Fruit fly (Drosophila melanogaster) whole organism, embryonic: Measurements from ENCODE around the gene Tom70.

Source experiments
- B-H1 ChIP-seq: fragments of 200-800 bp; sonication (Bioruptor generic); IDR thresholded peaks from 3 replicates; pipeline ENCODE4 v1.3.6; 2022; ENCODE audit warnings: missing biosample characterization, missing genetic modification characterization
- CG10147 ChIP-seq: fragments of 200-800 bp; sonication (Bioruptor generic); optimal IDR thresholded peaks from 2 replicates; lab custom pipeline; 2019; ENCODE audit warnings: missing biosample characterization, mild to moderate bottlenecking, missing genetic modification characterization, moderate library complexity
- CG10209 ChIP-seq: fragments of 200-800 bp; sonication (Bioruptor generic); optimal IDR thresholded peaks from 3 replicates; lab custom pipeline; 2017; ENCODE audit warnings: missing biosample characterization, mild to moderate bottlenecking, missing genetic modification characterization, missing genetic modification reagents
- CG10321 ChIP-seq: fragments of 200-800 bp; sonication (Bioruptor generic); IDR thresholded peaks from 2 replicates; pipeline ENCODE4 v1.3.6; 2022; ENCODE audit warnings: missing biosample characterization, missing genetic modification characterization
- CG11696 ChIP-seq: fragments of 200-800 bp; sonication (Bioruptor generic); IDR thresholded peaks from 2 replicates; pipeline ENCODE4 v1.3.6; 2022; ENCODE audit warnings: missing biosample characterization, missing genetic modification characterization
- CG13624 ChIP-seq: fragments of 200-800 bp; sonication (Bioruptor generic); optimal IDR thresholded peaks from 2 replicates; lab custom pipeline; 2016; ENCODE audit warnings: missing biosample characterization, missing genetic modification characterization
- CG15011 ChIP-seq: fragments of 200-800 bp; sonication (Bioruptor generic); optimal IDR thresholded peaks from 3 replicates; lab custom pipeline; 2018; ENCODE audit warnings: missing biosample characterization, mild to moderate bottlenecking, missing genetic modification characterization
- CG32767 ChIP-seq: fragments of 200-800 bp; sonication (Bioruptor generic); IDR thresholded peaks from 2 replicates; pipeline ENCODE4 v1.3.6; 2022; ENCODE audit warnings: missing biosample characterization, missing genetic modification characterization
- CG32772 ChIP-seq: fragments of 200-800 bp; sonication (Bioruptor generic); IDR thresholded peaks from 2 replicates; pipeline ENCODE4 v1.3.6; 2022; ENCODE audit warnings: missing biosample characterization, missing genetic modification characterization
- CG34224 ChIP-seq: fragments of 200-800 bp; sonication (Bioruptor generic); IDR thresholded peaks from 3 replicates; pipeline ENCODE4 v1.3.6; 2022; ENCODE audit warnings: missing biosample characterization, missing genetic modification characterization; ENCODE audit not compliant: partially characterized antibody
- CG34376 ChIP-seq: fragments of 200-800 bp; sonication (Bioruptor generic); optimal IDR thresholded peaks from 2 replicates; lab custom pipeline; 2018; ENCODE audit warnings: missing biosample characterization, mild to moderate bottlenecking, missing genetic modification characterization
- CG4282 ChIP-seq: fragments of 200-800 bp; sonication (Bioruptor generic); optimal IDR thresholded peaks from 2 replicates; lab custom pipeline; 2016; ENCODE audit warnings: missing biosample characterization, missing genetic modification characterization
- CG5953 ChIP-seq: fragments of 200-800 bp; sonication (Bioruptor generic); IDR thresholded peaks from 2 replicates; pipeline ENCODE4 v1.3.6; 2022; ENCODE audit warnings: missing biosample characterization, missing genetic modification characterization
- CG6791 ChIP-seq: fragments of 200-800 bp; sonication (Bioruptor generic); IDR thresholded peaks from 3 replicates; pipeline ENCODE4 v1.3.6; 2022; ENCODE audit warnings: missing biosample characterization, missing genetic modification characterization; ENCODE audit not compliant: partially characterized antibody
- CG7745 ChIP-seq: fragments of 200-800 bp; sonication (Bioruptor generic); optimal IDR thresholded peaks from 2 replicates; lab custom pipeline; 2018; ENCODE audit warnings: missing biosample characterization, mild to moderate bottlenecking, missing genetic modification characterization, moderate library complexity
- CG8290 ChIP-seq, 3 experiments: fragments of 200-800 bp; sonication (Bioruptor generic); optimal IDR thresholded peaks; 2 replicates each; lab custom pipeline; 2016 to 2019; ENCODE audit warnings: missing biosample characterization in 3 of 3, missing genetic modification characterization in 3 of 3, mild to moderate bottlenecking in 2 of 3, moderate library complexity in 1 of 3
- CG8359 ChIP-seq: fragments of 200-800 bp; sonication (Bioruptor generic); optimal IDR thresholded peaks from 2 replicates; lab custom pipeline; 2017; ENCODE audit warnings: missing biosample characterization, mild to moderate bottlenecking, missing genetic modification characterization, borderline replicate concordance
- CG8478 ChIP-seq: fragments of >200 bp; optimal IDR thresholded peaks from 2 replicates; lab custom pipeline; 2018
- CG9876 ChIP-seq: fragments of 200-800 bp; sonication (Bioruptor generic); optimal IDR thresholded peaks from 2 replicates; lab custom pipeline; 2016; ENCODE audit warnings: missing biosample characterization, missing genetic modification characterization
- Dip2 ChIP-seq: fragments of 200-800 bp; sonication (Bioruptor generic); IDR thresholded peaks from 2 replicates; pipeline ENCODE4 v1.3.6; 2022; ENCODE audit warnings: missing biosample characterization, missing genetic modification characterization
- Dll ChIP-seq: fragments of 200-800 bp; sonication (Bioruptor generic); IDR thresholded peaks from 4 replicates; pipeline ENCODE4 v1.3.6; 2022; ENCODE audit warnings: missing biosample characterization, missing genetic modification characterization; ENCODE audit not compliant: partially characterized antibody
- Dref ChIP-seq: fragments of 200-800 bp; sonication (Bioruptor generic); IDR thresholded peaks from 2 replicates; pipeline ENCODE4 v1.3.6; 2022; ENCODE audit warnings: missing biosample characterization, missing genetic modification characterization
- Hr78 ChIP-seq, 2 experiments: fragments of 200-800 bp in 1 of 2; fragments of >200 bp in 1 of 2; sonication (Bioruptor generic) in 1 of 2; optimal IDR thresholded peaks; 2 replicates each; lab custom pipeline; 2017 to 2019; ENCODE audit warnings: missing biosample characterization in 2 of 2, missing genetic modification characterization in 2 of 2, mild to moderate bottlenecking in 1 of 2, moderate library complexity in 1 of 2
- Jarid2 ChIP-seq: fragments of 200-800 bp; sonication (Bioruptor generic); optimal IDR thresholded peaks from 3 replicates; lab custom pipeline; 2017; ENCODE audit warnings: mild to moderate bottlenecking, missing biosample characterization, missing genetic modification reagents, missing genetic modification characterization
- Oaz ChIP-seq: fragments of 200-800 bp; sonication (Bioruptor generic); IDR thresholded peaks from 2 replicates; pipeline ENCODE4 v1.3.6; 2022; ENCODE audit warnings: missing biosample characterization, missing genetic modification characterization
- Poxn ChIP-seq: fragments of 200-800 bp; sonication (Bioruptor generic); IDR thresholded peaks from 2 replicates; pipeline ENCODE4 v1.3.6; 2022; ENCODE audit warnings: missing biosample characterization, missing genetic modification characterization
- Rx ChIP-seq: fragments of 200-800 bp; sonication (Bioruptor generic); IDR thresholded peaks from 2 replicates; pipeline ENCODE4 v1.3.6; 2022; ENCODE audit warnings: missing biosample characterization, missing genetic modification characterization
- Sox100B ChIP-seq: fragments of 200-800 bp; sonication (Bioruptor generic); optimal IDR thresholded peaks from 3 replicates; lab custom pipeline; 2018; ENCODE audit warnings: missing biosample characterization, mild to moderate bottlenecking, missing genetic modification characterization
- Taf1 ChIP-seq: fragments of 200-800 bp; sonication (Bioruptor generic); IDR thresholded peaks from 2 replicates; pipeline ENCODE4 v1.3.6; 2022; ENCODE audit warnings: missing biosample characterization, missing genetic modification characterization
- Xbp1 ChIP-seq: fragments of 200-800 bp; sonication (Bioruptor generic); optimal IDR thresholded peaks from 3 replicates; lab custom pipeline; 2016; ENCODE audit warnings: missing biosample characterization, mild to moderate bottlenecking, missing genetic modification characterization
- ase ChIP-seq: fragments of 200-800 bp; sonication (Bioruptor generic); IDR thresholded peaks from 3 replicates; pipeline ENCODE4 v1.3.6; 2022; ENCODE audit warnings: missing biosample characterization, missing genetic modification characterization
- ash1 ChIP-seq: fragments of 200-800 bp; sonication (Bioruptor generic); optimal IDR thresholded peaks from 2 replicates; lab custom pipeline; 2018; ENCODE audit warnings: missing biosample characterization, mild to moderate bottlenecking, missing genetic modification characterization
- crp ChIP-seq, 2 experiments: fragments of 200-800 bp; sonication (Bioruptor generic); optimal IDR thresholded peaks; 2 replicates in 1 of 2; 3 replicates in 1 of 2; lab custom pipeline; 2017; ENCODE audit warnings: missing biosample characterization in 2 of 2, missing genetic modification characterization in 2 of 2, mild to moderate bottlenecking in 1 of 2, moderate library complexity in 1 of 2
- dmrt99B ChIP-seq: fragments of 200-800 bp; sonication (Bioruptor generic); optimal IDR thresholded peaks from 2 replicates; lab custom pipeline; 2018; ENCODE audit warnings: missing biosample characterization, mild to moderate bottlenecking, missing genetic modification characterization, moderate library complexity
- esg ChIP-seq: fragments of 200-800 bp; sonication (Bioruptor generic); conservative IDR thresholded peaks from 2 replicates; pipeline ENCODE4 v1.3.6; 2022; ENCODE audit warnings: missing biosample characterization, missing genetic modification characterization
- eyg ChIP-seq: fragments of 200-800 bp; sonication (Bioruptor generic); optimal IDR thresholded peaks from 3 replicates; lab custom pipeline; 2016; ENCODE audit warnings: missing biosample characterization, missing genetic modification characterization
- ftz-f1 ChIP-seq: fragments of 200-800 bp; sonication (Bioruptor generic); optimal IDR thresholded peaks from 2 replicates; lab custom pipeline; 2016; ENCODE audit warnings: missing biosample characterization, missing genetic modification characterization
- gro ChIP-seq: fragments of 200-800 bp; sonication (Bioruptor generic); optimal IDR thresholded peaks from 2 replicates; lab custom pipeline; 2016; ENCODE audit warnings: missing biosample characterization, missing genetic modification characterization
- gt ChIP-seq: fragments of 200-800 bp; sonication (Bioruptor generic); IDR thresholded peaks from 2 replicates; pipeline ENCODE4 v1.3.6; 2022; ENCODE audit warnings: missing biosample characterization, missing genetic modification characterization
- ham ChIP-seq: fragments of 200-800 bp; sonication (Bioruptor generic); IDR thresholded peaks from 2 replicates; pipeline ENCODE4 v1.3.6; 2022; ENCODE audit warnings: missing biosample characterization, missing genetic modification characterization
- kni ChIP-seq: fragments of 200-800 bp; sonication (Bioruptor generic); optimal IDR thresholded peaks from 3 replicates; lab custom pipeline; 2017; ENCODE audit warnings: mild to moderate bottlenecking, missing biosample characterization, missing genetic modification reagents, missing genetic modification characterization
- lbe ChIP-seq: fragments of 200-800 bp; sonication (Bioruptor generic); optimal IDR thresholded peaks from 2 replicates; lab custom pipeline; 2016; ENCODE audit warnings: missing biosample characterization, mild to moderate bottlenecking, missing genetic modification characterization
- org-1 ChIP-seq: fragments of 200-800 bp; sonication (Bioruptor generic); optimal IDR thresholded peaks from 2 replicates; lab custom pipeline; 2017; ENCODE audit warnings: missing biosample characterization, missing genetic modification characterization
- p53 ChIP-seq: fragments of 200-800 bp; sonication (Bioruptor generic); optimal IDR thresholded peaks from 2 replicates; lab custom pipeline; 2016; ENCODE audit warnings: missing biosample characterization, missing genetic modification characterization
- phol ChIP-seq: fragments of 200-800 bp; sonication (Bioruptor generic); optimal IDR thresholded peaks from 3 replicates; lab custom pipeline; 2018; ENCODE audit warnings: missing biosample characterization, mild to moderate bottlenecking, missing genetic modification characterization, moderate library complexity
- pum ChIP-seq: fragments of 200-800 bp; sonication (Bioruptor generic); optimal IDR thresholded peaks from 2 replicates; lab custom pipeline; 2016; ENCODE audit warnings: missing biosample characterization, missing genetic modification characterization
- sens-2 ChIP-seq: fragments of 200-800 bp; sonication (Bioruptor generic); IDR thresholded peaks from 2 replicates; pipeline ENCODE4 v1.3.6; 2022; ENCODE audit warnings: missing biosample characterization, missing genetic modification characterization
- sim ChIP-seq: fragments of 200-800 bp; sonication (Bioruptor generic); IDR thresholded peaks from 2 replicates; pipeline ENCODE4 v1.3.6; 2022; ENCODE audit warnings: missing biosample characterization, missing genetic modification characterization
- slou ChIP-seq: fragments of 200-800 bp; sonication (Bioruptor generic); optimal IDR thresholded peaks from 3 replicates; lab custom pipeline; 2016; ENCODE audit warnings: missing biosample characterization, missing genetic modification characterization
- ssp ChIP-seq: fragments of 200-800 bp; sonication (Bioruptor generic); IDR thresholded peaks from 2 replicates; pipeline ENCODE4 v1.3.6; 2022; ENCODE audit warnings: missing biosample characterization, missing genetic modification characterization

Tom70 gene

dm6 chr2L:12004211-12004979, 33.9 kb downstream of the Tom70 start (continued):
- no peak for TF ChIP-seq CG34224
- TF ChIP-seq Taf1 (GFP tag; lab: Robert Waterston, UW) = no peak
- peak; percentile 39 for TF ChIP-seq CG10147 (GFP tag; lab: Kevin White, UChicago)
- TF ChIP-seq Dref (GFP tag; lab: Robert Waterston, UW) = no peak
- TF ChIP-seq CG32772 (GFP tag; lab: Robert Waterston, UW) = no peak
- TF ChIP-seq gro (GFP tag; lab: Kevin White, UChicago) = peak; percentile 42
- no peak for TF ChIP-seq lbe (GFP tag; lab: Kevin White, UChicago)
- TF ChIP-seq ftz-f1 (GFP tag; lab: Kevin White, UChicago) = peak; percentile 97
- peak; percentile 86 for TF ChIP-seq CG7745 (tag; lab: Kevin White, UChicago)
- no peak for TF ChIP-seq ash1
- TF ChIP-seq Dip2 (GFP tag; lab: Robert Waterston, UW) = no peak
- TF ChIP-seq CG8478 = no peak
- TF ChIP-seq CG10321 (GFP tag; lab: Robert Waterston, UW) = no peak
- TF ChIP-seq slou (GFP tag; lab: Kevin White, UChicago) = no peak
- TF ChIP-seq p53 = no peak
- no peak for TF ChIP-seq sens-2 (GFP tag; lab: Robert Waterston, UW)
- TF ChIP-seq ssp (GFP tag; lab: Robert Waterston, UW) = no peak
- peak; percentile 21 for TF ChIP-seq CG9876 (GFP tag; lab: Kevin White, UChicago)
- no peak for TF ChIP-seq gt (GFP tag; lab: Robert Waterston, UW)
- TF ChIP-seq phol = peak; percentile 74
- TF ChIP-seq Xbp1 = peak; percentile 17
- TF ChIP-seq CG8290 (GFP tag; optimal IDR thresholded peaks at IDR 0.05; lab: Kevin White, UChicago) = peak; percentile 78
- TF ChIP-seq CG8290 (tag; optimal IDR thresholded peaks at IDR 0.05; lab: Kevin White, UChicago) = peak; percentile 63 to 92
- no peak for TF ChIP-seq ase (GFP tag; lab: Robert Waterston, UW)
- peak; percentile 49 for TF ChIP-seq CG34376 (GFP tag; lab: Kevin White, UChicago)
- TF ChIP-seq org-1 (GFP tag; lab: Kevin White, UChicago) = peak; percentile 85
- TF ChIP-seq Jarid2 = peak; percentile 56
- no peak for TF ChIP-seq Rx (GFP tag; lab: Robert Waterston, UW)
- peak; percentile 55 for TF ChIP-seq CG15011
- TF ChIP-seq sim (GFP tag; lab: Robert Waterston, UW) = no peak
- peak; percentile 2 for TF ChIP-seq CG4282 (GFP tag; lab: Kevin White, UChicago)
- TF ChIP-seq CG5953 = no peak
- TF ChIP-seq kni = peak; percentile 88
- TF ChIP-seq Hr78 (GFP tag; optimal IDR thresholded peaks at IDR 0.05; lab: Kevin White, UChicago) = no peak
- TF ChIP-seq Dll (GFP tag; lab: Robert Waterston, UW) = no peak
- TF ChIP-seq dmrt99B (tag; lab: Kevin White, UChicago) = peak; percentile 50
- TF ChIP-seq CG8359 (GFP tag; lab: Kevin White, UChicago) = peak; percentile 40
- TF ChIP-seq Poxn (GFP tag; lab: Robert Waterston, UW) = no peak
- TF ChIP-seq pum (GFP tag; lab: Kevin White, UChicago) = no peak
- no peak for TF ChIP-seq B-H1 (GFP tag; lab: Robert Waterston, UW)
- TF ChIP-seq CG10209 (GFP tag; lab: Kevin White, UChicago) = peak; percentile 84
- no peak for TF ChIP-seq CG32767 (GFP tag; lab: Robert Waterston, UW)
- no peak for TF ChIP-seq ham (GFP tag; lab: Robert Waterston, UW)
- no peak for TF ChIP-seq CG11696 (GFP tag; lab: Robert Waterston, UW)
- no peak for TF ChIP-seq Oaz (GFP tag; lab: Robert Waterston, UW)
- no peak for TF ChIP-seq esg
- TF ChIP-seq crp (GFP tag; optimal IDR thresholded peaks at IDR 0.05; lab: Kevin White, UChicago) = peak in 1 of 2 experiments; percentile 6
- no peak for TF ChIP-seq eyg (GFP tag; lab: Kevin White, UChicago)
- TF ChIP-seq CG13624 (GFP tag; lab: Kevin White, UChicago) = no peak
- TF ChIP-seq Sox100B (GFP tag; lab: Kevin White, UChicago) = peak; percentile 72
- no peak for TF ChIP-seq CG6791 (GFP tag; lab: Robert Waterston, UW)
